Fruit fly (Drosophila melanogaster) whole organism, embryonic: ENCODE results near the gene CG6511.

Experiments
- BtbVII ChIP-seq: fragments of 200-800 bp; sonication (Bioruptor generic); optimal IDR thresholded peaks from 3 replicates; lab custom pipeline; 2017; ENCODE audit warnings: missing biosample characterization, mild to moderate bottlenecking, missing genetic modification characterization
- CG10543 ChIP-seq: fragments of 200-800 bp; sonication (Bioruptor generic); optimal IDR thresholded peaks from 3 replicates; lab custom pipeline; 2017; ENCODE audit warnings: missing biosample characterization, mild to moderate bottlenecking, missing genetic modification characterization, moderate library complexity
- CG12236 ChIP-seq: fragments of 200-800 bp; sonication (Bioruptor generic); optimal IDR thresholded peaks from 2 replicates; lab custom pipeline; 2016; ENCODE audit warnings: missing biosample characterization, missing genetic modification characterization
- CG12391 ChIP-seq: fragments of 200-800 bp; sonication (Bioruptor generic); optimal IDR thresholded peaks from 3 replicates; lab custom pipeline; 2018; ENCODE audit warnings: missing biosample characterization, mild to moderate bottlenecking, missing genetic modification characterization, moderate library complexity
- CG16813 ChIP-seq: fragments of 200-800 bp; sonication (Bioruptor generic); IDR thresholded peaks from 3 replicates; pipeline ENCODE4 v1.3.6; 2022; ENCODE audit warnings: missing biosample characterization, missing genetic modification characterization; ENCODE audit not compliant: partially characterized antibody
- CG17361 ChIP-seq: fragments of 200-800 bp; sonication (Bioruptor generic); IDR thresholded peaks from 3 replicates; pipeline ENCODE4 v1.3.6; 2022; ENCODE audit warnings: missing biosample characterization, missing genetic modification characterization
- CG17385 ChIP-seq: fragments of 200-800 bp; sonication (Bioruptor generic); optimal IDR thresholded peaks from 3 replicates; lab custom pipeline; 2018; ENCODE audit warnings: missing biosample characterization, mild to moderate bottlenecking, missing genetic modification characterization
- CG31365 ChIP-seq: fragments of 200-800 bp; sonication (Bioruptor generic); optimal IDR thresholded peaks from 2 replicates; lab custom pipeline; 2018; ENCODE audit warnings: missing biosample characterization, mild to moderate bottlenecking, missing genetic modification characterization
- CG31441 ChIP-seq: fragments of 200-800 bp; sonication (Bioruptor generic); IDR thresholded peaks from 2 replicates; pipeline ENCODE4 v1.3.6; 2022; ENCODE audit warnings: missing biosample characterization, missing genetic modification characterization
- CG3847 ChIP-seq: fragments of 200-800 bp; sonication (Bioruptor generic); IDR thresholded peaks from 2 replicates; pipeline ENCODE4 v1.3.6; 2022; ENCODE audit warnings: missing biosample characterization, missing genetic modification characterization
- CG4707 ChIP-seq: fragments of 200-800 bp; sonication (Bioruptor generic); optimal IDR thresholded peaks from 2 replicates; lab custom pipeline; 2018; ENCODE audit warnings: missing biosample characterization, mild to moderate bottlenecking, missing genetic modification characterization, moderate library complexity
- CG4820 ChIP-seq: fragments of 200-800 bp; sonication (Bioruptor generic); optimal IDR thresholded peaks from 3 replicates; lab custom pipeline; 2016; ENCODE audit warnings: missing biosample characterization, missing genetic modification characterization
- CG7928 ChIP-seq: fragments of 200-800 bp; sonication (Bioruptor generic); optimal IDR thresholded peaks from 2 replicates; lab custom pipeline; 2017; ENCODE audit warnings: missing biosample characterization, mild to moderate bottlenecking, missing genetic modification characterization
- CG9932 ChIP-seq: fragments of 200-800 bp; sonication (Bioruptor generic); IDR thresholded peaks from 2 replicates; pipeline ENCODE4 v1.3.6; 2022; ENCODE audit warnings: missing biosample characterization, missing genetic modification characterization
- Chrac-16 ChIP-seq: fragments of 200-800 bp; sonication (Bioruptor generic); optimal IDR thresholded peaks from 3 replicates; lab custom pipeline; 2016; ENCODE audit warnings: missing biosample characterization, missing genetic modification characterization
- CrebB ChIP-seq: fragments of 200-800 bp; sonication (Bioruptor generic); optimal IDR thresholded peaks from 3 replicates; lab custom pipeline; 2018; ENCODE audit warnings: missing biosample characterization, mild to moderate bottlenecking, missing genetic modification characterization
- D ChIP-seq, 2 experiments: fragments of 200-800 bp in 1 of 2; fragments of >200 bp in 1 of 2; sonication (Bioruptor generic) in 1 of 2; optimal IDR thresholded peaks; 2 replicates in 1 of 2; 3 replicates in 1 of 2; lab custom pipeline; 2017; ENCODE audit warnings: mild to moderate bottlenecking in 1 of 2, missing biosample characterization in 1 of 2, missing genetic modification characterization in 1 of 2, missing genetic modification reagents in 1 of 2
- Dfd ChIP-seq, 2 experiments: fragments of >200 bp; optimal IDR thresholded peaks; 2 replicates each; lab custom pipeline; 2017; ENCODE audit warnings: missing biosample characterization in 2 of 2, missing genetic modification characterization in 2 of 2
- Dref ChIP-seq: fragments of 200-800 bp; sonication (Bioruptor generic); IDR thresholded peaks from 2 replicates; pipeline ENCODE4 v1.3.6; 2022; ENCODE audit warnings: missing biosample characterization, missing genetic modification characterization
- Drgx ChIP-seq: fragments of 200-800 bp; sonication (Bioruptor generic); IDR thresholded peaks from 2 replicates; pipeline ENCODE4 v1.3.6; 2022; ENCODE audit warnings: missing biosample characterization, missing genetic modification characterization
- E2f2 ChIP-seq: fragments of 200-800 bp; sonication (Bioruptor generic); IDR thresholded peaks from 2 replicates; pipeline ENCODE4 v1.3.6; 2022; ENCODE audit warnings: missing biosample characterization, missing genetic modification characterization
- HLHmδ ChIP-seq: fragments of 200-800 bp; sonication (Bioruptor generic); optimal IDR thresholded peaks from 2 replicates; lab custom pipeline; 2018; ENCODE audit warnings: missing biosample characterization, mild to moderate bottlenecking, missing genetic modification characterization, moderate library complexity
- HmgD ChIP-seq: fragments of 200-800 bp; sonication (Bioruptor generic); optimal IDR thresholded peaks from 3 replicates; lab custom pipeline; 2016; ENCODE audit warnings: missing biosample characterization, missing genetic modification characterization
- Hsf ChIP-seq: fragments of 200-800 bp; sonication (Bioruptor generic); optimal IDR thresholded peaks from 3 replicates; lab custom pipeline; 2016; ENCODE audit warnings: missing biosample characterization, missing genetic modification characterization
- MTF-1 ChIP-seq: fragments of 200-800 bp; sonication (Bioruptor generic); optimal IDR thresholded peaks from 2 replicates; lab custom pipeline; 2018; ENCODE audit warnings: missing biosample characterization, mild to moderate bottlenecking, missing genetic modification characterization, borderline replicate concordance
- Mrtf ChIP-seq: fragments of 200-800 bp; sonication (Bioruptor generic); IDR thresholded peaks from 3 replicates; pipeline ENCODE4 v1.3.6; 2022; ENCODE audit warnings: missing biosample characterization, missing genetic modification characterization
- Poxn ChIP-seq: fragments of 200-800 bp; sonication (Bioruptor generic); IDR thresholded peaks from 2 replicates; pipeline ENCODE4 v1.3.6; 2022; ENCODE audit warnings: missing biosample characterization, missing genetic modification characterization
- Rfx ChIP-seq: fragments of 200-800 bp; sonication (Bioruptor generic); IDR thresholded peaks from 2 replicates; pipeline ENCODE4 v1.3.6; 2022; ENCODE audit warnings: missing biosample characterization, missing genetic modification characterization
- Sin3A ChIP-seq: fragments of >200 bp; optimal IDR thresholded peaks from 2 replicates; lab custom pipeline; 2018
- Tbp ChIP-seq: fragments of >200 bp; optimal IDR thresholded peaks from 2 replicates; lab custom pipeline; 2018; ENCODE audit warnings: missing biosample characterization, missing genetic modification characterization
- Usf ChIP-seq: fragments of 200-800 bp; sonication (Bioruptor generic); optimal IDR thresholded peaks from 2 replicates; lab custom pipeline; 2017; ENCODE audit warnings: missing genotype, missing biosample characterization, missing genetic modification characterization
- Vsx1 ChIP-seq: fragments of 200-800 bp; sonication (Bioruptor generic); optimal IDR thresholded peaks from 2 replicates; lab custom pipeline; 2017; ENCODE audit warnings: missing biosample characterization, mild to moderate bottlenecking, missing genetic modification characterization, missing genetic modification reagents
- amos ChIP-seq: fragments of 200-800 bp; sonication (Bioruptor generic); IDR thresholded peaks from 2 replicates; pipeline ENCODE4 v1.3.6; 2022; ENCODE audit warnings: missing biosample characterization, missing genetic modification characterization; ENCODE audit not compliant: partially characterized antibody
- bbx ChIP-seq: fragments of 200-800 bp; sonication (Bioruptor generic); IDR thresholded peaks from 2 replicates; pipeline ENCODE4 v1.3.6; 2022; ENCODE audit warnings: missing biosample characterization, missing genetic modification characterization; ENCODE audit not compliant: partially characterized antibody
- chn ChIP-seq: fragments of 200-800 bp; sonication (Bioruptor generic); optimal IDR thresholded peaks from 2 replicates; lab custom pipeline; 2016; ENCODE audit warnings: missing biosample characterization, missing genetic modification characterization
- dati ChIP-seq: fragments of 200-800 bp; sonication (Bioruptor generic); IDR thresholded peaks from 2 replicates; pipeline ENCODE4 v1.3.6; 2022; ENCODE audit warnings: missing biosample characterization, missing genetic modification characterization
- gem ChIP-seq: fragments of 200-800 bp; sonication (Bioruptor generic); optimal IDR thresholded peaks from 2 replicates; lab custom pipeline; 2019; ENCODE audit warnings: missing biosample characterization, mild to moderate bottlenecking, missing genetic modification characterization, moderate library complexity
- gsb ChIP-seq: fragments of 200-800 bp; sonication (Bioruptor generic); IDR thresholded peaks from 2 replicates; pipeline ENCODE4 v1.3.6; 2022; ENCODE audit warnings: missing biosample characterization, missing genetic modification characterization
- kay ChIP-seq: fragments of 200-800 bp; sonication (Bioruptor generic); optimal IDR thresholded peaks from 2 replicates; lab custom pipeline; 2016; ENCODE audit warnings: missing biosample characterization, missing genetic modification characterization
- lilli ChIP-seq: fragments of 200-800 bp; sonication (Bioruptor generic); optimal IDR thresholded peaks from 3 replicates; lab custom pipeline; 2016; ENCODE audit warnings: missing biosample characterization, missing genetic modification characterization
- lola ChIP-seq, 3 experiments: fragments of >200 bp in 2 of 3; fragments of 200-800 bp in 1 of 3; sonication (Bioruptor generic) in 1 of 3; optimal IDR thresholded peaks; 2 replicates each; lab custom pipeline; 2017 to 2019; ENCODE audit warnings: missing biosample characterization in 3 of 3, missing genetic modification characterization in 3 of 3, mild to moderate bottlenecking in 1 of 3, moderate library complexity in 1 of 3
- pita ChIP-seq: fragments of 200-800 bp; sonication (Bioruptor generic); optimal IDR thresholded peaks from 2 replicates; lab custom pipeline; 2017; ENCODE audit warnings: missing biosample characterization, mild to moderate bottlenecking, missing genetic modification characterization
- psq ChIP-seq: fragments of 200-800 bp; sonication (Bioruptor generic); optimal IDR thresholded peaks from 2 replicates; lab custom pipeline; 2017; ENCODE audit warnings: missing biosample characterization, missing genetic modification characterization
- slbo ChIP-seq: fragments of 200-800 bp; sonication (Bioruptor generic); IDR thresholded peaks from 2 replicates; pipeline ENCODE4 v1.3.6; 2022; ENCODE audit warnings: missing biosample characterization, missing genetic modification characterization
- slou ChIP-seq: fragments of 200-800 bp; sonication (Bioruptor generic); optimal IDR thresholded peaks from 3 replicates; lab custom pipeline; 2016; ENCODE audit warnings: missing biosample characterization, missing genetic modification characterization
- tin ChIP-seq: fragments of 200-800 bp; sonication (Bioruptor generic); optimal IDR thresholded peaks from 3 replicates; lab custom pipeline; 2016; ENCODE audit warnings: missing biosample characterization, missing genetic modification characterization
- tll ChIP-seq, 2 experiments: fragments of 200-800 bp in 1 of 2; fragments of >200 bp in 1 of 2; sonication (Bioruptor generic) in 1 of 2; optimal IDR thresholded peaks; 2 replicates each; lab custom pipeline; 2017 to 2019; ENCODE audit warnings: missing biosample characterization in 2 of 2, missing genetic modification characterization in 2 of 2, mild to moderate bottlenecking in 1 of 2, moderate library complexity in 1 of 2
- tna ChIP-seq: fragments of 200-800 bp; sonication (Bioruptor generic); IDR thresholded peaks from 2 replicates; pipeline ENCODE4 v1.3.6; 2022; ENCODE audit warnings: missing biosample characterization, missing genetic modification characterization; ENCODE audit not compliant: partially characterized antibody
- unc-4 ChIP-seq: fragments of 200-800 bp; sonication (Bioruptor generic); IDR thresholded peaks from 2 replicates; pipeline ENCODE4 v1.3.6; 2022; ENCODE audit warnings: missing biosample characterization, missing genetic modification characterization; ENCODE audit not compliant: partially characterized antibody
- vnd ChIP-seq: fragments of 200-800 bp; sonication (Bioruptor generic); IDR thresholded peaks from 3 replicates; pipeline ENCODE4 v1.3.6; 2022; ENCODE audit warnings: missing biosample characterization, missing genetic modification characterization; ENCODE audit not compliant: partially characterized antibody

Gene CG6511

dm6 chr3L:8721145-8721544 lies at the start of gene CG6511, which contains the start of gene CG32022 (continued):
- TF ChIP-seq CG12236 (GFP tag; lab: Kevin White, UChicago) (peak; percentile 94), Hsf (peak; percentile 99), Drgx (GFP tag; lab: Robert Waterston, UW) (peak; percentile 96), Vsx1 (GFP tag; lab: Kevin White, UChicago) (no peak), CG31441 (GFP tag; lab: Robert Waterston, UW) (peak; percentile 94), lilli (peak; percentile 99), tll (GFP tag; optimal IDR thresholded peaks at IDR 0.05; lab: Kevin White, UChicago) (peak; percentile 97), BtbVII (GFP tag; lab: Kevin White, UChicago) (peak; percentile 95), Usf (GFP tag; lab: Kevin White, UChicago) (peak; percentile 98), MTF-1 (GFP tag; lab: Kevin White, UChicago) (peak; percentile 80), tin (GFP tag; lab: Kevin White, UChicago) (peak; percentile 98), E2f2 (GFP tag; lab: Robert Waterston, UW) (peak; percentile 78), Chrac-16 (GFP tag; lab: Kevin White, UChicago) (peak; percentile 98), chn (GFP tag; lab: Kevin White, UChicago) (peak; percentile 98), HmgD (GFP tag; lab: Kevin White, UChicago) (peak; percentile 95), gsb (GFP tag; lab: Robert Waterston, UW) (peak; percentile 89), CG4707 (GFP tag; lab: Kevin White, UChicago) (peak; percentile 60), kay (GFP tag; lab: Kevin White, UChicago) (peak; percentile 96), CG31365 (tag; lab: Kevin White, UChicago) (peak; percentile 71), tna (GFP tag; lab: Robert Waterston, UW) (no peak), HLHmδ (GFP tag; lab: Kevin White, UChicago) (no peak), CG10543 (GFP tag; lab: Kevin White, UChicago) (peak; percentile 99), psq (GFP tag; lab: Kevin White, UChicago) (peak; percentile 89), D (optimal IDR thresholded peaks at IDR 0.05; lab: Kevin White, UChicago) (no peak), D (GFP tag; optimal IDR thresholded peaks at IDR 0.05; lab: Kevin White, UChicago) (peak; percentile 94), Dfd (GFP tag; optimal IDR thresholded peaks at IDR 0.05; lab: Kevin White, UChicago) (no peak), Mrtf (GFP tag; lab: Robert Waterston, UW) (peak; percentile 95), Tbp (GFP tag; lab: Kevin White, UChicago) (no peak), Poxn (GFP tag; lab: Robert Waterston, UW) (peak; percentile 91), CG4820 (GFP tag; lab: Kevin White, UChicago) (peak; percentile 97), bbx (GFP tag; lab: Robert Waterston, UW) (no peak), slou (GFP tag; lab: Kevin White, UChicago) (peak; percentile 94), Rfx (peak; percentile 97), CG16813 (no peak), Sin3A (lab: Kevin White, UChicago) (peak; percentile 93), CrebB (tag; lab: Kevin White, UChicago) (peak; percentile 94), dati (GFP tag; lab: Robert Waterston, UW) (no peak; the same call in 1 of the 2 replicates), CG12391 (peak; percentile 97), Dref (GFP tag; lab: Robert Waterston, UW) (peak; percentile 41), unc-4 (GFP tag; lab: Robert Waterston, UW) (no peak), CG9932 (GFP tag; lab: Robert Waterston, UW) (peak; percentile 99), CG17385 (GFP tag; lab: Kevin White, UChicago) (peak; percentile 92), CG17361 (GFP tag; lab: Robert Waterston, UW) (peak; percentile 99), amos (GFP tag; lab: Robert Waterston, UW) (peak; percentile 31; the same call in 1 of the 2 replicates), CG3847 (peak; percentile 98), slbo (GFP tag; lab: Robert Waterston, UW) (peak; percentile 98), pita (no peak), gem (tag; lab: Kevin White, UChicago) (peak; percentile 98), CG7928 (GFP tag; lab: Kevin White, UChicago) (peak; percentile 78), vnd (GFP tag; lab: Robert Waterston, UW) (no peak), lola (GFP tag; optimal IDR thresholded peaks at IDR 0.05; lab: Kevin White, UChicago) (peak in 1 of 3 experiments; percentile 97)
